Worm (Caenorhabditis elegans): ENCODE data around the gene C29A12.22.

DNA sequence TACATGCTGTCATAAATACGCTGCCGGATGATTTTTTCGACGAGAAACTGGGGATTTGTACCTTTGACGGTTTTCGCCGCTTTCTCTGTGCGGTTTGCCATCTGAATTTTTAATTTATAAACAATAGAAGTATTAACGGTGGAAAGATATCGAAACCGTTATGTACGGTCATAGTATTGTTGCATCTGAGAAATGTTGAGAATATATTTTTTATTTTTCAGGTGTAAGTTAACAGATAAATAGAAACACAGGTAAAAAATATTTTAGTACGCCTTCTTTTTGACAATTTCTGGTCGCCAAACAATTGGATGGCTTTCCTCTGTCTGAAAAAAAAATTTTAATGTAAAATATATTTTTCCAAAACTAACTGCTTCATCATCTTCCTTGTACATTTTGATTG, 5.9 kb upstream of the C29A12.22 start, which contains the start of gene prp-38:
- no peak for TF ChIP-seq ceh-16 (tag; optimal IDR thresholded peaks at IDR 0.05)
- no peak for TF ChIP-seq ceh-82 (tag; optimal IDR thresholded peaks at IDR 0.05)
- TF ChIP-seq skn-1 (tag; optimal IDR thresholded peaks at IDR 0.05) = no peak
- no peak for TF ChIP-seq fos-1 (tag; optimal IDR thresholded peaks at IDR 0.05)
- no peak for TF ChIP-seq nfya-1 (tag; optimal IDR thresholded peaks at IDR 0.05; ENCODE audit: insufficient read depth)
- TF ChIP-seq nhr-23 (tag; optimal IDR thresholded peaks at IDR 0.05) = no peak
- TF ChIP-seq ZK546.5 (tag; optimal IDR thresholded peaks at IDR 0.05) = no peak
- no peak for TF ChIP-seq nhr-237 (tag; optimal IDR thresholded peaks at IDR 0.05)

All from whole organism, L3 larva.